Worm (Caenorhabditis elegans): Measurements from ENCODE around the gene C44C10.12.

Gene C44C10.12

ce11 chrX:11696696-11697095 is at the start of gene C44C10.12:
TSS of gene C44C10.12 (plus strand) at chrX:11696996.
- TF ChIP-seq skn-1 (tag; optimal IDR thresholded peaks at IDR 0.05) (no peak), snpc-4 (tag; optimal IDR thresholded peaks at IDR 0.05) (no peak), nhr-11 (tag; optimal IDR thresholded peaks at IDR 0.05) (no peak), nfya-1 (tag; optimal IDR thresholded peaks at IDR 0.05; ENCODE audit: insufficient read depth) (no peak), ceh-9 (tag; optimal IDR thresholded peaks at IDR 0.05) (no peak)

- TF ChIP-seq nhr-67 (tag; optimal IDR thresholded peaks at IDR 0.05) (no peak), pqm-1 (tag; optimal IDR thresholded peaks at IDR 0.05) (no peak), nhr-25 (tag; optimal IDR thresholded peaks at IDR 0.05) (no peak), snpc-4 (tag; optimal IDR thresholded peaks at IDR 0.05) (no peak), ceh-9 (tag; optimal IDR thresholded peaks at IDR 0.05) (no peak), nhr-23 (tag; optimal IDR thresholded peaks at IDR 0.05) (peak; percentile 19), nhr-77 (tag; optimal IDR thresholded peaks at IDR 0.05) (no peak)
Observed at ce11 chrX:11647165-11647564, 49.6 kb upstream of the C44C10.12 start, which contains the start of gene T04F8.8. TSS of gene T04F8.8 (plus strand) at chrX:11647465.

ce11 chrX:11650751-11651150 is 46.0 kb upstream of the C44C10.12 start, which contains the start of gene cutl-11:
TSS of gene cutl-11 (minus strand) at chrX:11650851.
- TF ChIP-seq zag-1 (tag; optimal IDR thresholded peaks at IDR 0.05) (no peak), lin-39 (tag; optimal IDR thresholded peaks at IDR 0.05) (no peak), elt-3 (tag; optimal IDR thresholded peaks at IDR 0.05) (no peak), nhr-11 (tag; optimal IDR thresholded peaks at IDR 0.05) (no peak), pqm-1 (tag; optimal IDR thresholded peaks at IDR 0.05) (no peak), nhr-28 (tag; optimal IDR thresholded peaks at IDR 0.05) (no peak), lsy-12 (tag; optimal IDR thresholded peaks at IDR 0.05) (no peak), daf-12 (tag; optimal IDR thresholded peaks at IDR 0.05) (no peak), egl-5 (tag; optimal IDR thresholded peaks at IDR 0.05) (no peak), skn-1 (tag; optimal IDR thresholded peaks at IDR 0.05) (no peak), unc-39 (tag; optimal IDR thresholded peaks at IDR 0.05) (no peak), nhr-43 (tag; optimal IDR thresholded peaks at IDR 0.05; ENCODE audit: poor library complexity, severe bottlenecking) (no peak), ztf-11 (tag; optimal IDR thresholded peaks at IDR 0.05) (no peak)

- no peak for TF ChIP-seq ztf-11 (tag; optimal IDR thresholded peaks at IDR 0.05)
- no peak for TF ChIP-seq ZK546.5 (tag; optimal IDR thresholded peaks at IDR 0.05)
- peak; percentile 86 for TF ChIP-seq pha-4 (tag; optimal IDR thresholded peaks at IDR 0.05)
- TF ChIP-seq egl-5 (tag; optimal IDR thresholded peaks at IDR 0.05) = peak; percentile 64
- TF ChIP-seq ztf-4 (tag; optimal IDR thresholded peaks at IDR 0.05) = no peak
- peak; percentile 68 for TF ChIP-seq nfya-1 (tag; optimal IDR thresholded peaks at IDR 0.05; ENCODE audit: insufficient read depth)
- no peak for TF ChIP-seq aly-2 (tag; optimal IDR thresholded peaks at IDR 0.05)
- TF ChIP-seq R02D3.7 (tag; optimal IDR thresholded peaks at IDR 0.05) = no peak
- TF ChIP-seq hmg-11 (tag; optimal IDR thresholded peaks at IDR 0.05) = peak; percentile 59
- TF ChIP-seq ceh-9 (tag; optimal IDR thresholded peaks at IDR 0.05) = no peak
- no peak for TF ChIP-seq lsy-12 (tag; optimal IDR thresholded peaks at IDR 0.05)
- TF ChIP-seq daf-12 (tag; optimal IDR thresholded peaks at IDR 0.05) = no peak
- TF ChIP-seq jun-1 (tag; optimal IDR thresholded peaks at IDR 0.05) = peak; percentile 28
- TF ChIP-seq egl-27 (tag; optimal IDR thresholded peaks at IDR 0.05) = no peak
- peak; percentile 49 for TF ChIP-seq ceh-28 (tag; optimal IDR thresholded peaks at IDR 0.05)
- no peak for TF ChIP-seq fkh-2 (tag; optimal IDR thresholded peaks at IDR 0.05)
- TF ChIP-seq ceh-82 (tag; optimal IDR thresholded peaks at IDR 0.05) = no peak
- no peak for TF ChIP-seq elt-1 (tag; optimal IDR thresholded peaks at IDR 0.05)
- no peak for TF ChIP-seq fkh-10 (GFP tag; optimal IDR thresholded peaks at IDR 0.05)
- TF ChIP-seq elt-3 (tag; optimal IDR thresholded peaks at IDR 0.05) = no peak
- no peak for TF ChIP-seq eor-1 (tag; optimal IDR thresholded peaks at IDR 0.05)
- TF ChIP-seq nhr-43 (tag; optimal IDR thresholded peaks at IDR 0.05; ENCODE audit: poor library complexity, severe bottlenecking) = peak; percentile 21
- no peak for TF ChIP-seq nhr-12 (tag; optimal IDR thresholded peaks at IDR 0.05)
- TF ChIP-seq pqm-1 (tag; optimal IDR thresholded peaks at IDR 0.05) = peak; percentile 42
- no peak for TF ChIP-seq nhr-67 (tag; optimal IDR thresholded peaks at IDR 0.05)
- TF ChIP-seq snpc-4 (tag; optimal IDR thresholded peaks at IDR 0.05) = peak; percentile 58
- peak; percentile 56 for TF ChIP-seq nhr-23 (tag; optimal IDR thresholded peaks at IDR 0.05)
- TF ChIP-seq mml-1 (tag; optimal IDR thresholded peaks at IDR 0.05) = no peak
- peak; percentile 69 for TF ChIP-seq lin-39 (tag; optimal IDR thresholded peaks at IDR 0.05)
- TF ChIP-seq sea-2 (GFP tag; optimal IDR thresholded peaks at IDR 0.05) = no peak
- TF ChIP-seq lin-15B (tag; optimal IDR thresholded peaks at IDR 0.05) = peak; percentile 50
- TF ChIP-seq ceh-16 (tag; optimal IDR thresholded peaks at IDR 0.05) = no peak
- TF ChIP-seq nhr-28 (tag; optimal IDR thresholded peaks at IDR 0.05) = no peak
- TF ChIP-seq unc-62 (GFP tag; optimal IDR thresholded peaks at IDR 0.05) = no peak
- TF ChIP-seq nhr-77 (tag; optimal IDR thresholded peaks at IDR 0.05) = no peak
- TF ChIP-seq tbx-2 (tag; optimal IDR thresholded peaks at IDR 0.05) = no peak
- no peak for TF ChIP-seq unc-39 (tag; optimal IDR thresholded peaks at IDR 0.05)
- TF ChIP-seq nhr-76 (tag; optimal IDR thresholded peaks at IDR 0.05) = no peak
- TF ChIP-seq nhr-237 (tag; optimal IDR thresholded peaks at IDR 0.05) = no peak
- no peak for TF ChIP-seq zag-1 (tag; optimal IDR thresholded peaks at IDR 0.05)
- peak; percentile 63 for TF ChIP-seq nhr-25 (tag; optimal IDR thresholded peaks at IDR 0.05)
- TF ChIP-seq elt-2 (tag; optimal IDR thresholded peaks at IDR 0.05) = peak; percentile 50
Observed at ce11 chrX:11656519-11657006, 40.2 kb upstream of the C44C10.12 start, which contains the start of gene T04F8.2. TSS of gene T04F8.2 (minus strand) at chrX:11656569.

All from whole organism, L3 larva.